Worm (Caenorhabditis elegans) whole organism, dauer: ENCODE results near the gene gcy-20.

ENCODE experiments used
- unc-62 ChIP-seq: sonication (generic microtip); optimal IDR thresholded peaks from 2 replicates; lab custom pipeline; 2017; ENCODE audit warnings: missing biosample characterization, missing genetic modification reagents, missing genetic modification characterization

gcy-20 gene

DNA sequence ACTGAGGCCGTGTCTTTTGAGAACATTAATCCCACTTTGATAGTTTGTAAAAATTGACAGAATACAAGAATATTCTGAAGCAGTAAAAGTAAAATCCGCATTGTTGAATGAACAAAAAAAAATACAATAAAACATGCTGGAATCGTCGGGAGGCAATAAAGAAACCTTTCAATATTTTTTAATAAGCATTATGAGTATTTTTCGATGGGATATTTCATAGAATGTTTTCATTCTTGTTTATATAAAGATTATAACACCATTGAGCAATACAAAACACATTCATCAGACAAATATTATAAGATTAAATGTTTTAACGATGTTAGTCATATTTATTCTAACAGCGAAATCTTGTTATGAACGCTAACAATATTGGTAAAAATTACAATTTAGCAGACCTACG lies at the start of gene gcy-20:
Gene gcy-20, minus strand, starts transcription at position 101 of the 400 bp plus-strand sequence.
- TF ChIP-seq unc-62 (GFP tag; lab: Kevin White, UChicago): no peak

DNA sequence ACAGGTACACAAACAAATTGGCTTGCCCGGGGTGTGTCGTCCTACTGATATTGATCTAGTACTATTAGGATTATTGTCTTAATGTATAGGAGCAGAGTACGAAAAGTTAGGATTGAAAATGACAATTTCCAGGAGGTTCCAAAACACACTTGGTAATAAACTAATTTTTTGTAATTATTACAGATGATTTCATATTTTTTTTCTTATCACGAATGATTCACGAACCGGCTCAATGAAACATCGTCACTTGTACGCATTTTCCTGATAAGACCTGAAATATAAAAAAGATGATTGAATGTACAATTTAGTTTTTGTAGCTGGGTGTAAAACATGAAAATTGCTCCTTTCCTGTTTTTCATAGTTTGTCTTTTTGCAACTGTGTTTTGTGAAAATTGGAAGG lies 48.9 kb upstream of the gcy-20 start, which contains the start of the genes C31A11.13 and oac-6:
Gene C31A11.13, minus strand, starts transcription at position 113 of the 400 bp plus-strand sequence.
Gene oac-6, plus strand, starts transcription at position 279 of the 400 bp plus-strand sequence.
- no peak for TF ChIP-seq unc-62 (GFP tag; lab: Kevin White, UChicago)

DNA sequence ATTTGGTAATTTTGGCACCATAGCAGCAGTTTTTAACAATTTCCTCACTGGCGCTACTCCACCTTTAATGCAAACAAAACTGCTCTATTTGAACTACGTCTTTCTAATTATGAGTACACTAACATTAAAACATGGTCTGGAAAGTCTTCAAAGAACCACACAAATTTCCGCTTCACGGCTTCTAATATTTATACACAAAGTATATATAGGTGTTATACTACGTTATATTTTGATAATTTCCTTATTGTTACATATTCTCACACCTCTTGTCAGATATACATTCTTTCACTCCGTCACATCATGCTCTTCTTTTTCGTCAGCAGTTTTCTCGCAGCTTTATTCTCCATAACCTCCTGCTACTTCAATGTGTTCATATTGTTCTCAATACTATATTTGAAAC lies 46.7 kb upstream of the gcy-20 start, which contains the start of gene srbc-82:
Gene srbc-82, plus strand, starts transcription at position 301 of the 400 bp plus-strand sequence.
- TF ChIP-seq unc-62 (GFP tag; lab: Kevin White, UChicago): no peak

DNA sequence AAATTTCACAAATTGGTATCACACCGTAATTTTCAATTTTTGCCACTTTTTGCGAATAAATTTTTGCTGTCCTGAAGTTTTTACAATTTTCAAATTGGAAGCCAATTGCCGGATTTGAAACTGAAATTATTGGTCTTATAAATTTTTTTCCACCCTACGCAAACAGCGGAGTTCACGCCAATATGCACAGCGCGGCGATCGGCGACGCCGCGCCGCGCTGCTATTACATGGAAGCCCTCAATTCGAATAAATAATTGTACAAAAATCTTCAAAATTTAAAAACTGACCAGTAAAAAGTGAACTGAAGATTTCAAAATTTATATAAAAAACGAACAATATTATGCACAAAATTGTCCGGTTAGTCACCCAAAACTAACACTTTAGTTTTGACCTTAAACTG lies 46.2 kb upstream of the gcy-20 start:
- no peak for TF ChIP-seq unc-62 (GFP tag; lab: Kevin White, UChicago)

DNA sequence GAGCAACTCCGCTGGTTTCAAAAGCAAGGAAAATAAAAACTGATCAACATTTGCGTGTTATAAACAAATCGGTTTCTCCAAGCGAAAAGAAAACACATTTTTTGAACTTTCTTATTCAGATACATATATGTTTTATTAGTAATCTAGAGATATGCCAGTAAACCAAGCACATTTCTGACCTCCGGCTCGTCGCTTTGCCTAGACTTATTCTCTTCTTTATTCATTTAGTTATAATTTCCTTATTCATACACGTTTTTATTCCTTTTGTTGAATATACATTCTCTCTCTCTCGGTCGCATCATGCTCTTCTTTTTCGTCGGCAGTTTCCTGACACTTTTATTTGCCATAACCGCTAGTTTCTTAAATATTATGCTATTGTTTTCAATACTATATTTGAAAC lies 45.1 kb upstream of the gcy-20 start, which contains the start of gene srbc-84:
Gene srbc-84, plus strand, starts transcription at position 301 of the 400 bp plus-strand sequence.
- TF ChIP-seq unc-62 (GFP tag; lab: Kevin White, UChicago): no peak

DNA sequence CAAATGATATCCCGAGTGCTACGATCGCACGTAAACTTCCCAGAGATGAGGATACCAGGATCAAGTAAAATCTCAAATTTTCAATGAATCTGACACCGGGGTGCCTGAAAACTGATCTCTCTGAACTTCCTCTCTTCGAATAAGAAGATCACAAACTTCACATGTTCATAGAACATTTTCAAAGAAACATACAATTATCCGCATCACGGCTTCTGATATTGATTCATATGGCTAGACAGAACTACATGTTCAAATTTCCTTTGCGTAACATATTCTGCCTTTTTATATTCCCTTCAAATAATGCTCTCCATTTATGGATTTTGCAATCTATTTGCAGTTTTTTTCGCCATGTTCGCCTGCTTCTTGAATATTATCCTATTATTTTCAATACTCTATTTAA lies 43.5 kb upstream of the gcy-20 start, which contains the start of gene srbc-83:
Gene srbc-83, plus strand, starts transcription at position 301 of the 400 bp plus-strand sequence.
- TF ChIP-seq unc-62 (GFP tag; lab: Kevin White, UChicago): no peak

DNA sequence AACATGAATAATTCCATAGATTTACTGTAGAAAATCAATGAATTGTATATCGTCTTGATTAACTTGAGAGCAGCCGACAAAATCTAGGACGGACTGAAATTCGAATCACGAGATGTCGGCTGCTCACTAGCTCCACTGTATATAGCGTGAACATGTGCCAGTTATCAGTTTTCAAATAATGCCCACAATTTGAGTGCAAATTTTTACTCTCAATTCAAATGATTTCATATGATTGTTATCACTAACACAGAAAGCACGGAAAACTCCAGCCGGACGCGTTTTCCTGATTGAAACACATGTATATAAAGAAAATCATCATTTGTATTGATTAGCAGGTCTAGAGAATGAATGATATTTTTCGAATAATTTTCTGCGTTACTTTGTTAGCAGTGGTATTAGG lies 38.8 kb upstream of the gcy-20 start, which contains the start of gene oac-5:
Gene oac-5, plus strand, starts transcription at position 301 of the 400 bp plus-strand sequence.
- TF ChIP-seq unc-62 (GFP tag; lab: Kevin White, UChicago): no peak

DNA sequence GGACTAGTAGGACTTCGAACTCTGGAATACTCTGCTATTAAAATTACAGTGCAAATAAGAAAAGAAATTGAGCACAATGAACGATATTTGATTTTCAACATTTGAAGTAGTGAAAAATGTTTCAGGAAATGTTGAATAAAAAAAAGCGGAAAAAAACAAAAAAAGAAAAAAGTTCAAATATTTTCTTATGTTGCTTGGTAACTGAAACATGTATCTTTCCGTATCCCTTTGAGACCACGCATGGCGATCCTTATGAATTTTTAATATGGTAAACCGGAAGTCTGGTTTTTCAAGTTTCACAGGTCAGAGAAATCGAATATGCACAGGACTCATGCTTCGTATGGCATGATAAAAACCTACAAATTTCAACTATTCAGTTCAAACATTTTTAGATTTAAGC lies 34.0 kb upstream of the gcy-20 start, which contains the start of gene F28G4.3:
Gene F28G4.3, minus strand, starts transcription at position 101 of the 400 bp plus-strand sequence.
- no peak for TF ChIP-seq unc-62 (GFP tag; lab: Kevin White, UChicago)

DNA sequence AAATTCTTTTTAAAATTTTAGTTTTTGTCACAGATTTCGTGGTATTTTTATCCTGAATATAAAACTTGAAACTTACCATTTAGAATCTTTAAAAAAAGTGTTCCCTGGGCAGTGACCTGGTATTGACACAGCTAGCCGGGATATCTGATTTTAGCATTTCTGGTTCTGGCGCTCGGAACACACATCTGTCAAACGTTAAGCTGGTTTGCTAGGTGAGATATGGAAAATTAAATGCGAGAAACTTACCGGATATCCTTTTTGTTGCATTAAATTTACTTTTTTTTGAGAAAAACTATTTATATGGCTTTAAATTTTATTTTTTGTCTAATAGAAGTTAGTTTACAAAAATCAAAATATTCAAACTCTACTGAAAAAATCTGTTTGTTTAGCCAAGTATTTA lies 32.2 kb upstream of the gcy-20 start, which contains the start of gene F28G4.4:
Gene F28G4.4, minus strand, starts transcription at position 101 of the 400 bp plus-strand sequence.
- no peak for TF ChIP-seq unc-62 (GFP tag; lab: Kevin White, UChicago)

DNA sequence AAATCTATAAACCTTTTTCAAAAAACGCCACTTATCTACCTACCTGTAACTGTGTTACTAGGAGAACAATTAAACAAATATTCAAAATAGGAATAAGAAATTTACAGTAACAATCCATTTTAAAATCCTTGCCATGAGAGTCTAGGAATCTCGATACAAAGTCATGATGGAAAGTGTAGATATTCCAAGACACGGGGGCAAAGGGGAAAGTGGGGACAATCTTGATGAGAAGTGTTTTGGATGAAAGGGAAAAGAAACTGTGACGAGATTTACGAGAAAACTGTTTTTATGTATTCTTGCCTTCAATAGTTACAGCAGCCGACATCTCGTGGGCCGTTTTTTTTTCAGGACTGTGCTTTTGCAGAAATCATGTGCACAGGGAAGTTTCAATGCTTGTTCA lies 28.6 kb upstream of the gcy-20 start, which contains the start of gene F28G4.2:
Gene F28G4.2, minus strand, starts transcription at position 175 of the 400 bp plus-strand sequence.
- no peak for TF ChIP-seq unc-62 (GFP tag; lab: Kevin White, UChicago)

DNA sequence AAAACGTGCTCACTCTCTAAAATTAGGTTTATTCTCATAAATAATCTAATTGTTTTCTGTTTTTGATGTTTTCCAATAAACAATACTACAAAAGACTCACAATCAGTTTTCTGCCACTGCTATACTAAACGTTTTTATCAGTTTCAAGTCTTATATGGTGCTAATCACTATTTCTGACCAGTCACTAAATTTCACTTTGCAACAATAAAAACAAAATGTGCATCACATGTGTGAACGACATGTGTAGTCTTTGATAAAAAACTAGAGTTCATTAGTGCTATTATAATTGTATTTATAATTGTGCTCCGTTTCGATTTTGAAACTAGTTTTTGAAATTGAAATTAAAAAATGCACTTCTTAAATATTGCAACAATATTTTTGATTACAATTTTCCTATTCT lies 24.3 kb upstream of the gcy-20 start, which contains the start of gene cyp-37B1:
Gene cyp-37B1, plus strand, starts transcription at position 199 of the 400 bp plus-strand sequence.
- TF ChIP-seq unc-62 (GFP tag; lab: Kevin White, UChicago): no peak

DNA sequence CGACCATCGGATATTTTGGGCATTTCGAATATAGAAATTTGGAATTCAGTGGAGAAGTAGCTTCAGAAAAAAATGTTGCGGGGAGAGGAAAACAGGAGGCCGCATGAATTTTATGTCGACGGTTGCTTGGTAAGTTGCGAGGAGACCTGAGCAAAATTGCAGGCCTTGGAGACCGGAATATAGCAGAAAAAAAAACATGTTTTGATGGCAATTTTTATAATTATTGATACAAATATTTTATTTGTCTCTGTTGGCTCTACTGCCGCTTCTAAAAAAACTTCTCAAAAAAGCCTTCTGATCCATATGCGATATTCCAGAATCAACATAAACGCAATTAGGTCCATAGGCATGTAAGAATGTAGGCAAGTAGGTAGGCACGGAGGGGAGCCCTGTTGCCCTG lies 21.8 kb upstream of the gcy-20 start, which contains the start of gene pacl-1:
Gene pacl-1, minus strand, starts transcription at position 101 of the 400 bp plus-strand sequence.
- no peak for TF ChIP-seq unc-62 (GFP tag; lab: Kevin White, UChicago)

DNA sequence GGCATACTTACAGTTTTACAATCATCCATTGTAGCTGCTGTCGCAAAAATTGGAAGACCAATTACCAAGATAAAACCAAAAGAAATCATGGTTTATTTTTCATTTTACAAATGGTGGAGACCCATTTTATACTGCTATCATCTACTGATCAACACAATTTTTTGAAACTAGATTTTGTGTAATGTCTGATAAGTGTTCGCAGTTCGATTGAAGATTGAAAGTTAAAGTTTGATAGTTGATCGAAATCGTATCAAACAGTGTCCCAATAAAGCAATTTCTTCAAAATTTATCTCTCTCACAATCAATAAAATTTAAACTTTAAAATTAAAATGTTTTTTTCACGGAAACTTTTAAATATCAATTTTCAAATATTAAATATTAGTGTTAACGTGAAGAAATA lies 17.5 kb upstream of the gcy-20 start, which contains the start of gene T13F3.6:
Gene T13F3.6, minus strand, starts transcription at position 101 of the 400 bp plus-strand sequence.
- TF ChIP-seq unc-62 (GFP tag; lab: Kevin White, UChicago): no peak

DNA sequence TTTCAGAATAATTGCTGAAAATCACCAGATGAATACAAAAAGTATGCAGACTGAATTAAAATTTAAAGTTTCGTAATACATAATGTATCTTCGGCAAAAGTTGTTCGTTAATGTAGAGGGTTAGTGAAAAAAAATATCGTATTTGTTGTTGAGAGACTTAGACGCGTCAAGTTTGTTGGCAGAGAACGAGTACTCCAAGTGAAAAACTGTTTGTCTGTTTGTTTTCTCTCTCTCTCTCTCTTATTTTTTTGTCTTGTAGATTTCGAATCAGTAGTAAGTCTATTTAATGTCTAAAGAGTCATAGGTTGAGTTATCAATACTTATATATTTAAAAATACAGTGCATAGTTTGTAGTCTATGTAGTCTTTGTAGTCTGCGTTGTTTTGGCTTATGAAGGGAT lies 16.0 kb upstream of the gcy-20 start, which contains the start of the genes fbxa-2 and T13F3.8:
Gene fbxa-2, minus strand, starts transcription at position 101 of the 400 bp plus-strand sequence.
Gene T13F3.8, plus strand, starts transcription at position 245 of the 400 bp plus-strand sequence.
- TF ChIP-seq unc-62 (GFP tag; lab: Kevin White, UChicago): no peak

DNA sequence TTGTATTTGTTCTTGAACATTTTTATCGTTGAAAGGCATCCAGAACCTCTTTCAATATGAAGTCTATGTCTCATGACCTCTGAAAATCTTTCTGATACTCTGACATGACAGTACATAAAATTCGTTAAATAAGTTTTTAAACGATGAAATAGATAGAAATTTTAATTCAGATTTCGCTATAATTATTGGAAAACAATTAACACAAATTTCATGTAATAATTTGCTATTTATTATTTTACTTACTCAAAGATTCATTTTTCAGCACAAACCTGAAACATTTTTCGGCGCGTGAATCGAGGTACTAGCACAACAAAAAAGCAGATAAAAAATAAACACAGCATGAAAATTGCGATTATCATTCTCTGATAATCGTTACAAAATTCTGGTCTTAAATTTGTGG lies 12.9 kb upstream of the gcy-20 start, which contains the start of gene T13F3.4:
Gene T13F3.4, minus strand, starts transcription at position 101 of the 400 bp plus-strand sequence.
- TF ChIP-seq unc-62 (GFP tag; lab: Kevin White, UChicago): no peak

DNA sequence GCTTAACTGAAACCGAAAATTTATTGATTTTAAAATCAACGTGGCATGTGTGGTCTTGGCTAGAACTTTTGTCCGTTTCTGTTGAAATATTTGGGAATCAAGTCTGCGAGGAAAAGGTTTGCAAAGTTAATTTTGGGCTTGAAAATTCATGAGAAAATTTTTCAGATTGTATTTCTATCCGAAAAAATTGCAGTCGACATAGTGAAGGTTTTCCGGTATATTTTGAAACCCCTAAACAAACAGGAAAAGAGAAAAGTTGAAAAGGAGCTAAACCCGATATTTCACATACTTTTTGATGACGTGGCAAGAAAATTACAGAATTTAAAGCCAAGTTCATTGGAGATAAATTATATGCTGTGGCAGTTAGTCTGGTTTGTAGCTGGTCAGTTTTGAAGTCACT lies 6.1 kb upstream of the gcy-20 start, which contains the start of gene nhr-127:
Gene nhr-127, plus strand, starts transcription at position 301 of the 400 bp plus-strand sequence.
- TF ChIP-seq unc-62 (GFP tag; lab: Kevin White, UChicago): no peak
